Worm (Caenorhabditis elegans) whole organism, mixed stage, embryonic: ENCODE results near the gene glb-32.

Experiments
- M03D4.4 ChIP-seq: sonication (generic microtip); optimal IDR thresholded peaks from 2 replicates; lab custom pipeline; 2017; ENCODE audit warnings: mild to moderate bottlenecking, missing genetic modification characterization, missing compliant biosample characterization
- bed-3 ChIP-seq: fragments of 200-800 bp; sonication (Bioruptor generic); optimal IDR thresholded peaks from 3 replicates; lab custom pipeline; 2018; ENCODE audit warnings: mild to moderate bottlenecking, missing genetic modification characterization, moderate library complexity, missing compliant biosample characterization
- blmp-1 ChIP-seq: fragments of 150-350 bp; optimal IDR thresholded peaks from 2 replicates; lab custom pipeline; 2014; ENCODE audit warnings: missing biosample characterization, missing genetic modification characterization
- ceh-39 ChIP-seq: fragments of 150-350 bp; optimal IDR thresholded peaks from 2 replicates; lab custom pipeline; 2014; ENCODE audit warnings: missing biosample characterization, missing genetic modification characterization
- ceh-43 ChIP-seq: fragments of 200-800 bp; sonication (Bioruptor generic); optimal IDR thresholded peaks from 2 replicates; lab custom pipeline; 2018; ENCODE audit warnings: mild to moderate bottlenecking, missing genetic modification characterization, moderate library complexity, missing compliant biosample characterization
- ceh-83 ChIP-seq: fragments of 200-800 bp; sonication (Bioruptor generic); optimal IDR thresholded peaks from 2 replicates; lab custom pipeline; 2018; ENCODE audit warnings: mild to moderate bottlenecking, missing genetic modification characterization, missing compliant biosample characterization
- ces-1 ChIP-seq: fragments of 150-350 bp; optimal IDR thresholded peaks from 2 replicates; lab custom pipeline; 2014; ENCODE audit warnings: missing biosample characterization, missing genetic modification reagents, missing genetic modification characterization
- cnd-1 ChIP-seq: fragments of 200-800 bp; sonication (Bioruptor generic); optimal IDR thresholded peaks from 2 replicates; lab custom pipeline; 2018; ENCODE audit warnings: mild to moderate bottlenecking, missing genetic modification characterization, missing compliant biosample characterization
- drap-1 ChIP-seq: fragments of 200-800 bp; sonication (Bioruptor generic); optimal IDR thresholded peaks from 3 replicates; lab custom pipeline; 2018; ENCODE audit warnings: mild to moderate bottlenecking, missing genetic modification characterization, missing compliant biosample characterization
- elt-1 ChIP-seq: sonication (generic microtip); optimal IDR thresholded peaks from 2 replicates; lab custom pipeline; 2017; ENCODE audit warnings: missing genetic modification characterization, mild to moderate bottlenecking, missing compliant biosample characterization, antibody characterized with exemption, moderate library complexity, borderline replicate concordance; ENCODE audit not compliant: insufficient read depth
- elt-3 ChIP-seq: fragments of 150-350 bp; optimal IDR thresholded peaks from 2 replicates; lab custom pipeline; 2014; ENCODE audit warnings: missing biosample characterization, missing genetic modification characterization
- flh-1 ChIP-seq: fragments of 200-800 bp; sonication (Bioruptor generic); optimal IDR thresholded peaks from 2 replicates; lab custom pipeline; 2018; ENCODE audit warnings: mild to moderate bottlenecking, missing genetic modification characterization, moderate library complexity, missing compliant biosample characterization
- ham-2 ChIP-seq: fragments of 200-800 bp; sonication (Bioruptor generic); optimal IDR thresholded peaks from 2 replicates; lab custom pipeline; 2018; ENCODE audit warnings: mild to moderate bottlenecking, missing genetic modification characterization, missing compliant biosample characterization
- hlh-1 ChIP-seq: fragments of 150-350 bp; optimal IDR thresholded peaks from 2 replicates; lab custom pipeline; 2014; ENCODE audit warnings: missing biosample characterization, missing genetic modification reagents, missing genetic modification characterization
- lin-13 ChIP-seq: fragments of 150-350 bp; optimal IDR thresholded peaks from 2 replicates; lab custom pipeline; 2014; ENCODE audit warnings: missing biosample characterization, missing genetic modification characterization
- lin-32 ChIP-seq: fragments of 200-800 bp; sonication (Bioruptor generic); optimal IDR thresholded peaks from 2 replicates; lab custom pipeline; 2018; ENCODE audit warnings: mild to moderate bottlenecking, missing genetic modification characterization, missing compliant biosample characterization
- lsy-2 ChIP-seq: fragments of 150-350 bp; optimal IDR thresholded peaks from 2 replicates; lab custom pipeline; 2014; ENCODE audit warnings: missing biosample characterization, missing genetic modification characterization
- mab-5 ChIP-seq: fragments of 150-350 bp; optimal IDR thresholded peaks from 2 replicates; lab custom pipeline; 2014; ENCODE audit warnings: missing biosample characterization, missing genetic modification characterization
- mep-1 ChIP-seq: fragments of 150-350 bp; optimal IDR thresholded peaks from 2 replicates; lab custom pipeline; 2017; ENCODE audit warnings: missing biosample characterization, missing genetic modification reagents, missing genetic modification characterization, inconsistent platforms
- mls-2 ChIP-seq: sonication (generic microtip); optimal IDR thresholded peaks from 2 replicates; lab custom pipeline; 2016; ENCODE audit warnings: mild to moderate bottlenecking, missing genetic modification characterization, moderate library complexity, missing compliant biosample characterization
- nhr-12 ChIP-seq: fragments of 150-350 bp; optimal IDR thresholded peaks from 2 replicates; lab custom pipeline; 2014; ENCODE audit warnings: missing biosample characterization, missing genetic modification characterization
- nhr-2 ChIP-seq: fragments of 150-350 bp; optimal IDR thresholded peaks from 2 replicates; lab custom pipeline; 2014; ENCODE audit warnings: missing biosample characterization, missing genetic modification characterization
- nhr-237 ChIP-seq: fragments of 150-350 bp; optimal IDR thresholded peaks from 2 replicates; lab custom pipeline; 2014; ENCODE audit warnings: missing biosample characterization, missing genetic modification characterization
- nhr-28 ChIP-seq: fragments of 150-350 bp; optimal IDR thresholded peaks from 2 replicates; lab custom pipeline; 2014; ENCODE audit warnings: missing biosample characterization, missing genetic modification characterization
- nhr-76 ChIP-seq: sonication (generic microtip); optimal IDR thresholded peaks from 2 replicates; lab custom pipeline; 2017; ENCODE audit warnings: missing biosample characterization, missing genetic modification characterization
- pha-4 ChIP-seq: fragments of 150-350 bp; optimal IDR thresholded peaks from 2 replicates; lab custom pipeline; 2018; ENCODE audit warnings: missing biosample characterization, missing genetic modification reagents, missing genetic modification characterization
- sem-2 ChIP-seq: fragments of 200-800 bp; sonication (Bioruptor generic); optimal IDR thresholded peaks from 2 replicates; lab custom pipeline; 2018; ENCODE audit warnings: mild to moderate bottlenecking, missing genetic modification characterization, missing compliant biosample characterization
- snpc-4 ChIP-seq: fragments of 150-350 bp; optimal IDR thresholded peaks from 2 replicates; lab custom pipeline; 2014; ENCODE audit warnings: missing biosample characterization, missing genetic modification characterization
- sptf-1 ChIP-seq: sonication (generic microtip); optimal IDR thresholded peaks from 2 replicates; lab custom pipeline; 2017; ENCODE audit warnings: mild to moderate bottlenecking, missing genetic modification characterization, moderate library complexity, missing compliant biosample characterization
- tbx-8 ChIP-seq: fragments of 200-800 bp; sonication (Bioruptor generic); optimal IDR thresholded peaks from 2 replicates; lab custom pipeline; 2018; ENCODE audit warnings: mild to moderate bottlenecking, missing genetic modification characterization, moderate library complexity, missing compliant biosample characterization
- unc-120 ChIP-seq: sonication (generic microtip); optimal IDR thresholded peaks from 2 replicates; lab custom pipeline; 2017; ENCODE audit warnings: missing genetic modification characterization, missing compliant biosample characterization; ENCODE audit not compliant: poor library complexity, severe bottlenecking
- unc-39 ChIP-seq: fragments of 150-350 bp; optimal IDR thresholded peaks from 2 replicates; lab custom pipeline; 2014; ENCODE audit warnings: missing biosample characterization, missing genetic modification characterization
- unc-62 ChIP-seq: fragments of 150-350 bp; optimal IDR thresholded peaks from 2 replicates; lab custom pipeline; 2014; ENCODE audit warnings: missing biosample characterization, missing genetic modification reagents, missing genetic modification characterization
- zip-8 ChIP-seq: fragments of 150-350 bp; optimal IDR thresholded peaks from 2 replicates; lab custom pipeline; 2014; ENCODE audit warnings: missing biosample characterization, missing genetic modification characterization
- ztf-11 ChIP-seq: fragments of 150-350 bp; optimal IDR thresholded peaks from 2 replicates; lab custom pipeline; 2014; ENCODE audit warnings: missing biosample characterization, missing genetic modification characterization

The glb-32 gene

ce11 chrV:5072082-5072481 is 17.3 kb downstream of the glb-32 start, which contains the start of gene Y58A7A.2:
TSS of gene Y58A7A.2 (minus strand) at chrV:5072182.
- TF ChIP-seq mep-1 = no peak
- no peak for TF ChIP-seq elt-1
- no peak for TF ChIP-seq lin-32 (GFP tag; lab: Kevin White, UChicago)
- TF ChIP-seq zip-8 (tag; lab: Kevin White, UChicago) = no peak
- TF ChIP-seq lsy-2 = no peak
- TF ChIP-seq nhr-2 (tag; lab: Kevin White, UChicago) = no peak
- no peak for TF ChIP-seq flh-1 (GFP tag; lab: Kevin White, UChicago)
- no peak for TF ChIP-seq nhr-76
- TF ChIP-seq nhr-237 = no peak
- TF ChIP-seq ceh-43 (GFP tag; lab: Kevin White, UChicago) = no peak
- no peak for TF ChIP-seq unc-120 (tag; lab: Kevin White, UChicago)
- no peak for TF ChIP-seq ham-2
- TF ChIP-seq mab-5 = no peak
- no peak for TF ChIP-seq elt-3 (tag; lab: Kevin White, UChicago)
- no peak for TF ChIP-seq ceh-83 (GFP tag; lab: Kevin White, UChicago)
- TF ChIP-seq tbx-8 = no peak

- TF ChIP-seq elt-1 = no peak
- no peak for TF ChIP-seq ham-2
- TF ChIP-seq unc-62 (GFP tag; lab: Kevin White, UChicago) = no peak
- TF ChIP-seq ztf-11 (tag; lab: Kevin White, UChicago) = no peak
- no peak for TF ChIP-seq elt-3 (tag; lab: Kevin White, UChicago)
- no peak for TF ChIP-seq unc-39 (tag; lab: Kevin White, UChicago)
- TF ChIP-seq snpc-4 (tag; lab: Kevin White, UChicago) = no peak
- TF ChIP-seq nhr-76 = no peak
These were observed 19.9 kb downstream of the glb-32 start, which contains the start of gene Y58A7A.1 for ce11 chrV:5069440-5069839. TSS of gene Y58A7A.1 (minus strand) at chrV:5069540.

- no peak for TF ChIP-seq sem-2
These were observed 22.0 kb downstream of the glb-32 start for ce11 chrV:5067390-5067789.

- TF ChIP-seq nhr-28 (tag; lab: Kevin White, UChicago) = no peak
- no peak for TF ChIP-seq lin-32 (GFP tag; lab: Kevin White, UChicago)
- TF ChIP-seq unc-120 (tag; lab: Kevin White, UChicago) = peak; percentile 48
- no peak for TF ChIP-seq lsy-2
- no peak for TF ChIP-seq elt-3 (tag; lab: Kevin White, UChicago)
- TF ChIP-seq ces-1 (GFP tag; lab: Kevin White, UChicago) = peak; percentile 17
- TF ChIP-seq zip-8 (tag; lab: Kevin White, UChicago) = no peak
- peak; percentile 66 for TF ChIP-seq ham-2
- no peak for TF ChIP-seq mab-5
- no peak for TF ChIP-seq drap-1 (GFP tag; lab: Kevin White, UChicago)
- TF ChIP-seq unc-62 (GFP tag; lab: Kevin White, UChicago) = no peak
- TF ChIP-seq ztf-11 (tag; lab: Kevin White, UChicago) = no peak
- TF ChIP-seq ceh-39 (tag; lab: Kevin White, UChicago) = no peak
- no peak for TF ChIP-seq bed-3 (GFP tag; lab: Kevin White, UChicago)
- TF ChIP-seq pha-4 (tag; lab: Kevin White, UChicago) = no peak
- TF ChIP-seq sptf-1 (tag; lab: Kevin White, UChicago) = no peak
- no peak for TF ChIP-seq unc-39 (tag; lab: Kevin White, UChicago)
- TF ChIP-seq nhr-12 = no peak
- no peak for TF ChIP-seq sem-2
- no peak for TF ChIP-seq M03D4.4
- TF ChIP-seq hlh-1 = no peak
- no peak for TF ChIP-seq flh-1 (GFP tag; lab: Kevin White, UChicago)
- TF ChIP-seq nhr-237 = peak; percentile 36
- TF ChIP-seq ceh-43 (GFP tag; lab: Kevin White, UChicago) = no peak
- no peak for TF ChIP-seq cnd-1 (tag; lab: Kevin White, UChicago)
- TF ChIP-seq blmp-1 (tag; lab: Kevin White, UChicago) = no peak
- no peak for TF ChIP-seq snpc-4 (tag; lab: Kevin White, UChicago)
- no peak for TF ChIP-seq ceh-83 (GFP tag; lab: Kevin White, UChicago)
- no peak for TF ChIP-seq tbx-8
- TF ChIP-seq nhr-2 (tag; lab: Kevin White, UChicago) = no peak
- TF ChIP-seq lin-13 = no peak
- TF ChIP-seq elt-1 = no peak
- peak; percentile 28 for TF ChIP-seq mep-1
- no peak for TF ChIP-seq nhr-76
- peak; percentile 41 for TF ChIP-seq mls-2 (tag; lab: Kevin White, UChicago)
- TF ChIP-seq, all 35 proteins: peak for 6
These were observed 24.5 kb downstream of the glb-32 start, which contains the start of gene mlk-1 for ce11 chrV:5064761-5065421. TSS of gene mlk-1 (minus strand) at chrV:5064811.
